Worm (Caenorhabditis elegans): Measurements from ENCODE around the gene Y57G11C.22.

Y57G11C.22 gene

ce11 chrIV:14879184-14879583, 42.2 kb downstream of the Y57G11C.22 start, which contains the start of gene eps-8:
Gene eps-8 (plus strand): TSS chrIV:14879484.
- TF ChIP-seq unc-62 (GFP tag; optimal IDR thresholded peaks at IDR 0.05), result no peak

- no peak for TF ChIP-seq unc-62 (GFP tag; optimal IDR thresholded peaks at IDR 0.05)
Measured at ce11 chrIV:14883812-14884211, 46.8 kb downstream of the Y57G11C.22 start.

DNA sequence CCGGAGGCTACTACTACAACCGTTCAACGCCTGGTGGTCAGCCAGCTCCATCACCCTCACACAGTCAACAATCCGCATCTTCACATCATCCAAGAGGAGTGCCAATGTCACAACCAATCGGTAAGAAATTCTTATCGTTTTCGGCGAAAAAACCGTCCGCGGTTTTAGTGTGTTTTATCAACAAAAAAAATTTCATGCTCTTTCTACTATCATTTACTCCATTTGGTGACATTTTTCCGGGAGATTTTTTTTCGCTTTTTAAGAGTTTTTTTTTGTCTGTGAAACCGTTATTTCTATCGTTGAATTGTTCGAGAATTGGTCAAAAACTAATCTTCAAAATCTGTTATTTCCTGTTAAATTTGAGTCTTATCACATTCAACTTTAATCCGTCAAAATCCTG, 48.6 kb downstream of the Y57G11C.22 start:
- no peak for TF ChIP-seq unc-62 (GFP tag; optimal IDR thresholded peaks at IDR 0.05)

ce11 chrIV:14888889-14889664, 52.1 kb downstream of the Y57G11C.22 start:
- TF ChIP-seq unc-62 (GFP tag; optimal IDR thresholded peaks at IDR 0.05), result no peak

- no peak for TF ChIP-seq unc-62 (GFP tag; optimal IDR thresholded peaks at IDR 0.05)
Measured at ce11 chrIV:14890914-14891313, 53.9 kb downstream of the Y57G11C.22 start.

DNA sequence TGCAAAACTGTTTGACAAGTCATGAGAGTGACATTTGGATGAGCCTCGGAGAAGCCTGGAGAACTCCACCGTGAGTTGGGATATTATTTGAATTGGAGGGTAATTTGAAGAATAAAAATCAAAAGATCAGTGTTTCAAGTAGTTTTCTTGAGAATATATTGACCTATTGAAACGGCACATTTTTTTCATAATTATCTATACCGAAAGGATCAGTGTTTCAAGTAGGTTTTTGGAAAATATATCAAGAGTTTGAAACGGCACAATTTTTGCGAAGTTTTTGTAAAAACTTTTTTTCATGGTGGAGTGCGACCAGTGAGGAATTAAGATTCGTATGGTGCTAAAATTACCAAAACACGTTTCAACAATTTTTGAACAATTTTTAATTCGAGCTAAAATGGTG, 55.0 kb downstream of the Y57G11C.22 start:
- TF ChIP-seq unc-62 (GFP tag; optimal IDR thresholded peaks at IDR 0.05), result no peak

DNA sequence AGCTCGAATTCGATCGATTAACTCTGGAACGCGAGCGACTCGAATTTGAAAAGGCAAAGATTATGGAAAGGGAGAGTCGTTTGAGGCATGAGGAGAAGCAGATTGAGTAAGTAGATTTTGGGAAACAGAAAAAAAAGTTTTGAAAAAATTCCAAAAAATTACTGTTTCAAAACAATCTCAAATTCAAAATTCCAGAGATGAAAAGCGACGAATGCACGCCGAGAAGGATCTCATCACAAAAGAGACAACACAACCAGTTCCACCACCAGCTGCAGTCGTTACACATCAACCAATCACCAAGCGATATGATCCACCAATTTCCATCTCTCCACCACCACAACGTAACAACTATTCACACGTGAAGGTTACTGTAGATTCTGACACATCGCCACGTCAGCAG, 57.3 kb downstream of the Y57G11C.22 start:
- TF ChIP-seq unc-62 (GFP tag; optimal IDR thresholded peaks at IDR 0.05), result no peak

DNA sequence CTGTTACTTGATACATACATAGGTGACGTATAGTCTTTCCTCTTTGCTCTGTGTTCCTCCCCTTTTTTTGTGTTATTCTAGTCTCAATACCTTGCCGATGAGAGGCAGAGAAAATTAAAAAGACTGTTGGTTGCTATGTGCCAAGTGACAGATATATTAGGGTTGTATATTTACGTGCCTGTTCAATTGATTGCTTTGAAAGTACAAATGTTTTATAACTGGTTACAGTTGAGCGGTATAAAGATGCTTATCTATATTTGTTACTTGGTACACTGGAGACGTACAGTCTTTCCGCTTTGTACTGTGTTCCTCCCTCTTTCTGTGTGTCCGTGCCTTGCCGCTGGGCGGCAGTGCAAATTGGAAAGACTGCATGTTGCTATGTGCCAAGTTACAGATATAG, 66.2 kb downstream of the Y57G11C.22 start:
- no peak for TF ChIP-seq unc-62 (GFP tag; optimal IDR thresholded peaks at IDR 0.05)

Measured in whole organism, dauer.